Worm (Caenorhabditis elegans) whole organism, L1 larva: Measurements from ENCODE around the gene npp-10.
A peak's percentile ranks its signal among the peaks of the same experiment; 100 is the strongest.

Source experiments
- C04F5.9 ChIP-seq: sonication (generic microtip); optimal IDR thresholded peaks from 2 replicates; lab custom pipeline; 2016; ENCODE audit warnings: missing genetic modification characterization, missing compliant biosample characterization
- C16A3.4 ChIP-seq: fragments of 150-350 bp; optimal IDR thresholded peaks from 2 replicates; lab custom pipeline; 2014; ENCODE audit warnings: missing biosample characterization, missing genetic modification characterization
- C34B4.2 ChIP-seq: sonication (generic microtip); optimal IDR thresholded peaks from 2 replicates; lab custom pipeline; 2017; ENCODE audit warnings: mild to moderate bottlenecking, missing genetic modification characterization, missing compliant biosample characterization
- F16B12.6 ChIP-seq: fragments of 150-350 bp; optimal IDR thresholded peaks from 2 replicates; lab custom pipeline; 2014; ENCODE audit warnings: missing biosample characterization, missing genetic modification characterization
- aly-2 ChIP-seq: fragments of 150-350 bp; optimal IDR thresholded peaks from 2 replicates; lab custom pipeline; 2014; ENCODE audit warnings: missing biosample characterization, missing genetic modification characterization
- ceh-8 ChIP-seq: fragments of 200-800 bp; sonication (Bioruptor generic); optimal IDR thresholded peaks from 2 replicates; lab custom pipeline; 2018; ENCODE audit warnings: mild to moderate bottlenecking, missing genetic modification characterization, moderate library complexity, missing compliant biosample characterization
- ceh-82 ChIP-seq, 3 experiments: fragments of 150-350 bp in 1 of 3; sonication (generic microtip) in 2 of 3; optimal IDR thresholded peaks; 2 replicates each; lab custom pipeline; 2014 to 2017; ENCODE audit warnings: missing biosample characterization in 3 of 3, missing genetic modification characterization in 3 of 3
- dpl-1 ChIP-seq, 3 experiments: fragments of 150-350 bp in 2 of 3; sonication (generic microtip) in 1 of 3; optimal IDR thresholded peaks; 2 replicates each; lab custom pipeline; 2014 to 2017; ENCODE audit warnings: missing biosample characterization in 3 of 3, missing genetic modification characterization in 3 of 3, missing genetic modification reagents in 3 of 3
- dsc-1 ChIP-seq: sonication (generic microtip); optimal IDR thresholded peaks from 2 replicates; lab custom pipeline; 2016; ENCODE audit warnings: mild to moderate bottlenecking, missing genetic modification characterization, missing compliant biosample characterization
- efl-1 ChIP-seq, 4 experiments: fragments of 150-350 bp; optimal IDR thresholded peaks in 3 of 4; peaks in 1 of 4; 1 replicate in 1 of 4; 2 replicates in 3 of 4; lab custom pipeline; 2014; ENCODE audit warnings: missing biosample characterization in 2 of 4, missing genetic modification characterization in 2 of 4, missing genetic modification reagents in 2 of 4
- efl-3 ChIP-seq: fragments of 200-800 bp; sonication (Bioruptor generic); optimal IDR thresholded peaks from 2 replicates; lab custom pipeline; 2018; ENCODE audit warnings: mild to moderate bottlenecking, missing genetic modification characterization, missing compliant biosample characterization
- egl-13 ChIP-seq: sonication (generic microtip); optimal IDR thresholded peaks from 2 replicates; lab custom pipeline; 2016; ENCODE audit warnings: missing genotype, missing genetic modification reagents, missing genetic modification characterization, missing compliant biosample characterization
- elt-2 ChIP-seq: sonication (generic microtip); optimal IDR thresholded peaks from 2 replicates; lab custom pipeline; 2016; ENCODE audit warnings: missing genetic modification characterization, mild to moderate bottlenecking, inconsistent platforms, missing compliant biosample characterization, missing genetic modification reagents
- elt-3 ChIP-seq, 6 experiments: fragments of 150-350 bp in 1 of 6; sonication (generic microtip); optimal IDR thresholded peaks; 2 replicates each; lab custom pipeline; 2017 to 2018; ENCODE audit warnings: missing biosample characterization in 6 of 6, missing genetic modification characterization in 6 of 6, inconsistent platforms in 1 of 6
- fos-1 ChIP-seq: fragments of 150-350 bp; optimal IDR thresholded peaks from 2 replicates; lab custom pipeline; 2014; ENCODE audit warnings: missing biosample characterization, missing genetic modification characterization
- hpl-2 ChIP-seq: fragments of 150-350 bp; optimal IDR thresholded peaks from 2 replicates; lab custom pipeline; 2014; ENCODE audit warnings: missing biosample characterization, missing genetic modification reagents, missing genetic modification characterization
- irx-1 ChIP-seq: sonication (generic microtip); optimal IDR thresholded peaks from 2 replicates; lab custom pipeline; 2016; ENCODE audit warnings: missing genetic modification characterization, missing compliant biosample characterization
- isw-1 ChIP-seq: fragments of 200-800 bp; sonication (Bioruptor generic); IDR thresholded peaks from 2 replicates; pipeline ENCODE4 v1.3.6; 2022; ENCODE audit warnings: missing genetic modification characterization, missing compliant biosample characterization
- lin-13 ChIP-seq: fragments of 150-350 bp; optimal IDR thresholded peaks from 2 replicates; lab custom pipeline; 2014; ENCODE audit warnings: missing biosample characterization, missing genetic modification reagents, missing genetic modification characterization
- lin-15B ChIP-seq: fragments of 150-350 bp; sonication (generic microtip); optimal IDR thresholded peaks from 3 replicates; lab custom pipeline; 2014; ENCODE audit warnings: missing biosample characterization, missing genetic modification characterization
- lin-35 ChIP-seq, 2 experiments: fragments of 150-350 bp; optimal IDR thresholded peaks; 2 replicates each; lab custom pipeline; 2014; ENCODE audit warnings: missing biosample characterization in 2 of 2, missing genetic modification characterization in 2 of 2, missing genetic modification reagents in 2 of 2
- lir-3 ChIP-seq: sonication (generic microtip); optimal IDR thresholded peaks from 2 replicates; lab custom pipeline; 2016; ENCODE audit warnings: mild to moderate bottlenecking, missing genetic modification characterization, moderate library complexity, missing compliant biosample characterization; ENCODE audit not compliant: poor library complexity
- lsy-2 ChIP-seq, 2 experiments: fragments of 150-350 bp; optimal IDR thresholded peaks; 2 replicates each; lab custom pipeline; 2014; ENCODE audit warnings: missing biosample characterization in 2 of 2, missing genetic modification characterization in 2 of 2
- mdl-1 ChIP-seq, 2 experiments: fragments of 150-350 bp; optimal IDR thresholded peaks; 2 replicates each; lab custom pipeline; 2014 to 2017; ENCODE audit warnings: missing biosample characterization in 2 of 2, missing genetic modification characterization in 2 of 2, inconsistent platforms in 1 of 2
- mef-2 ChIP-seq: fragments of 150-350 bp; optimal IDR thresholded peaks from 2 replicates; lab custom pipeline; 2014; ENCODE audit warnings: missing biosample characterization, missing genetic modification characterization
- nhr-11 ChIP-seq: fragments of 150-350 bp; optimal IDR thresholded peaks from 2 replicates; lab custom pipeline; 2014; ENCODE audit warnings: missing biosample characterization, missing genetic modification characterization
- nhr-19 ChIP-seq: fragments of 200-800 bp; sonication (Bioruptor generic); conservative IDR thresholded peaks from 2 replicates; pipeline ENCODE4 v1.3.6; 2022; ENCODE audit warnings: missing genetic modification characterization, missing compliant biosample characterization
- nhr-20 ChIP-seq: sonication (generic microtip); optimal IDR thresholded peaks from 2 replicates; lab custom pipeline; 2016; ENCODE audit warnings: mild to moderate bottlenecking, missing genetic modification characterization, missing compliant biosample characterization
- nhr-71 ChIP-seq: sonication (generic microtip); optimal IDR thresholded peaks from 2 replicates; lab custom pipeline; 2016; ENCODE audit warnings: mild to moderate bottlenecking, missing genetic modification characterization, moderate library complexity, missing compliant biosample characterization
- nhr-76 ChIP-seq: sonication (generic microtip); optimal IDR thresholded peaks from 2 replicates; lab custom pipeline; 2017; ENCODE audit warnings: missing biosample characterization, missing genetic modification characterization
- nhr-84 ChIP-seq: sonication (generic microtip); optimal IDR thresholded peaks from 2 replicates; lab custom pipeline; 2017; ENCODE audit warnings: missing biosample characterization, missing genetic modification characterization
- nhr-85 ChIP-seq: sonication (generic microtip); peaks from one replicate; lab custom pipeline; 2016; ENCODE audit warnings: missing genetic modification characterization, inconsistent platforms, missing compliant biosample characterization
- rnt-1 ChIP-seq: sonication (generic microtip); optimal IDR thresholded peaks from 2 replicates; lab custom pipeline; 2016; ENCODE audit warnings: mild to moderate bottlenecking, missing genetic modification characterization, moderate library complexity, missing compliant biosample characterization
- skn-1 ChIP-seq: fragments of 150-350 bp; optimal IDR thresholded peaks from 2 replicates; lab custom pipeline; 2014; ENCODE audit warnings: missing biosample characterization, missing genetic modification characterization
- snu-23 ChIP-seq: sonication (generic microtip); optimal IDR thresholded peaks from 2 replicates; lab custom pipeline; 2016; ENCODE audit warnings: missing genetic modification characterization, missing compliant biosample characterization
- sptf-1 ChIP-seq: fragments of 150-350 bp; optimal IDR thresholded peaks from 2 replicates; lab custom pipeline; 2014; ENCODE audit warnings: missing biosample characterization, missing genetic modification characterization
- swsn-7 ChIP-seq: sonication (generic microtip); optimal IDR thresholded peaks from 2 replicates; lab custom pipeline; 2016; ENCODE audit warnings: missing genetic modification characterization, missing compliant biosample characterization
- unc-130 ChIP-seq: fragments of 150-350 bp; optimal IDR thresholded peaks from 2 replicates; lab custom pipeline; 2017; ENCODE audit warnings: missing biosample characterization, missing genetic modification characterization, inconsistent platforms
- unc-30 ChIP-seq: sonication (generic microtip); optimal IDR thresholded peaks from 2 replicates; lab custom pipeline; 2017; ENCODE audit warnings: missing biosample characterization, missing genetic modification characterization
- unc-62 ChIP-seq: fragments of 150-350 bp; optimal IDR thresholded peaks from 2 replicates; lab custom pipeline; 2014; ENCODE audit warnings: missing biosample characterization, missing genetic modification reagents, missing genetic modification characterization
- xbp-1 ChIP-seq: sonication (generic microtip); optimal IDR thresholded peaks from 2 replicates; lab custom pipeline; 2016; ENCODE audit warnings: missing genetic modification characterization, missing compliant biosample characterization
- zag-1 ChIP-seq: fragments of 150-350 bp; optimal IDR thresholded peaks from 2 replicates; lab custom pipeline; 2014; ENCODE audit warnings: missing biosample characterization, missing genetic modification characterization
- zip-4 ChIP-seq: fragments of 200-800 bp; sonication (Bioruptor generic); optimal IDR thresholded peaks from 2 replicates; lab custom pipeline; 2018; ENCODE audit warnings: mild to moderate bottlenecking, missing genetic modification characterization, moderate library complexity, missing compliant biosample characterization
- ztf-11 ChIP-seq, 2 experiments: sonication (generic microtip); optimal IDR thresholded peaks; 2 replicates each; lab custom pipeline; 2016 to 2017; ENCODE audit warnings: missing genetic modification characterization in 2 of 2, missing biosample characterization in 1 of 2, missing compliant biosample characterization in 1 of 2
- ztf-4 ChIP-seq: fragments of 150-350 bp; optimal IDR thresholded peaks from 2 replicates; lab custom pipeline; 2014; ENCODE audit warnings: missing biosample characterization, missing genetic modification characterization

Gene npp-10

DNA sequence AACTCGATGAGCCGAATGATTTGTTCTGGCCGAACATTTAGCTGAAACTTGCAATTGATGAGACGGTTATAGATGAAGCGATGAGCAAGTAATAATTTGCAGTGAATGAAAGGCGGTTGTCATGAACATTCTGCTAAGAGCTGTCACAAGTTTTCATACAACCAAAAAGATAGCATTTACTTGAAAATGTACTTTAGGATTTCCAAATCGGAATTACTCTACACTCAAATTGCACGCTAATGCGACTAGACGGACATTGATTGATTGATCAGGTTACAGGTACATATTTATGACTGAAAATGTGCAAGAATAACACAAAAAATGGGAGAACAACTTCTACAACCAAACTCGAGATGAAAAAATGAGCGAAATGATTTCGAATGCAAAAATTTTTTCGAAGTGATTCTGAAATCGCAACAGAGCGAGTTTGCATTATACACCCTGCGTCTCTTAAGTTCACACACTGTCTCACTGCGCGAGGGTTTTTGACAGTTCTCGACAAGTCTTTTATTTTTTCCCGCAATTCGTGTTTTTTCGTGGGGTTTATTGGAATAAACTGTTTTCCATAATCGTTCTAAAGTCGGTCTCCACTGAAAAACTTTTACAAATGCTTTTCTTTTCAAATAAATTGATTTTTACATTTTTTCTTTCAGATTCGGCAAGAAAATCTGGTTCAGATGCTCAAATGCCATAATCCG lies at the start of gene npp-10, which contains the start of gene cyk-3:
Gene npp-10 (minus strand): TSS at position 51 of the 698 bp plus-strand sequence.
Gene cyk-3 (plus strand): TSS at position 648 of the 698 bp plus-strand sequence.
- TF ChIP-seq zag-1 (tag; lab: Kevin White, UChicago) (no peak), mdl-1 (tag; optimal IDR thresholded peaks at IDR 0.05; lab: Kevin White, UChicago) (no peak), efl-3 (GFP tag; lab: Kevin White, UChicago) (no peak), lsy-2 (tag; optimal IDR thresholded peaks at IDR 0.05; lab: Kevin White, UChicago) (peak in 1 of 2 experiments; percentile 78), C04F5.9 (tag; lab: Kevin White, UChicago) (no peak), nhr-11 (no peak), C16A3.4 (tag; lab: Kevin White, UChicago) (peak; percentile 57), unc-30 (no peak), elt-3 (tag; optimal IDR thresholded peaks at IDR 0.05; lab: Kevin White, UChicago) (peak in 1 of 6 experiments; percentile 13), lir-3 (tag; lab: Kevin White, UChicago) (no peak), sptf-1 (no peak), mef-2 (no peak), zip-4 (GFP tag; lab: Kevin White, UChicago) (no peak), nhr-71 (tag; lab: Kevin White, UChicago) (no peak), ceh-82 (tag; optimal IDR thresholded peaks at IDR 0.05; lab: Kevin White, UChicago) (peak in 1 of 3 experiments; percentile 42), dsc-1 (tag; lab: Kevin White, UChicago) (peak; percentile 1), aly-2 (tag; lab: Kevin White, UChicago) (no peak), swsn-7 (tag; lab: Kevin White, UChicago) (peak; percentile 35), C34B4.2 (no peak), irx-1 (tag; lab: Kevin White, UChicago) (peak; percentile 29), nhr-19 (GFP tag; lab: Robert Waterston, UW) (peak; percentile 44), skn-1 (tag; lab: Kevin White, UChicago) (no peak), rnt-1 (tag; lab: Kevin White, UChicago) (peak; percentile 64), F16B12.6 (tag; lab: Kevin White, UChicago) (peak; percentile 59), lin-35 (GFP tag; optimal IDR thresholded peaks at IDR 0.05; lab: Kevin White, UChicago) (peak; percentile 63 to 77), isw-1 (GFP tag; lab: Robert Waterston, UW) (peak; percentile 24; the same call in 1 of the 2 replicates), nhr-84 (tag; lab: Kevin White, UChicago) (no peak), nhr-85 (tag; lab: Kevin White, UChicago) (peak; percentile 75), hpl-2 (no peak), unc-130 (peak; percentile 9), fos-1 (tag; lab: Kevin White, UChicago) (no peak), lin-13 (GFP tag; lab: Kevin White, UChicago) (no peak), egl-13 (tag; lab: Kevin White, UChicago) (no peak), lin-15B (peak; percentile 61), ztf-4 (tag; lab: Kevin White, UChicago) (no peak), nhr-76 (tag; lab: Kevin White, UChicago) (no peak), ztf-11 (tag; optimal IDR thresholded peaks at IDR 0.05; lab: Kevin White, UChicago) (no peak), nhr-20 (tag; lab: Kevin White, UChicago) (peak; percentile 32), dpl-1 (GFP tag; optimal IDR thresholded peaks at IDR 0.05; lab: Kevin White, UChicago) (peak; percentile 57 to 74 (median 71)), snu-23 (GFP tag; lab: Kevin White, UChicago) (peak; percentile 58), elt-2 (tag; lab: Kevin White, UChicago) (no peak), xbp-1 (tag; lab: Kevin White, UChicago) (peak; percentile 27), efl-1 (optimal IDR thresholded peaks at IDR 0.05; lab: Kevin White, UChicago) (peak; percentile 70 to 78), efl-1 (GFP tag; optimal IDR thresholded peaks at IDR 0.05 in 1 of 2; lab: Kevin White, UChicago) (peak; percentile 74 to 96), unc-62 (no peak), ceh-8 (no peak)
